Fruit fly (Drosophila melanogaster) whole organism, embryonic: ENCODE data around the gene Ctu2.

ENCODE experiments used
- Awh ChIP-seq: fragments of 200-800 bp; sonication (Bioruptor generic); IDR thresholded peaks from 2 replicates; pipeline ENCODE4, ENCODE4 v1.3.6; 2022; ENCODE audit warnings: missing biosample characterization, missing genetic modification characterization
- Blimp-1 ChIP-seq: fragments of 200-800 bp; sonication (Bioruptor generic); optimal IDR thresholded peaks from 3 replicates; lab custom pipeline; 2018; ENCODE audit warnings: missing biosample characterization, missing genetic modification characterization, mild to moderate bottlenecking, moderate library complexity, missing genetic modification reagents
- CG11247 ChIP-seq: fragments of 200-800 bp; sonication (Bioruptor generic); IDR thresholded peaks from 2 replicates; pipeline ENCODE4 v1.3.6; 2022; ENCODE audit warnings: missing biosample characterization, missing genetic modification characterization
- CG12155 ChIP-seq: fragments of 200-800 bp; sonication (Bioruptor generic); optimal IDR thresholded peaks from 3 replicates; lab custom pipeline; 2016; ENCODE audit warnings: missing biosample characterization, missing genetic modification characterization
- CG12219 ChIP-seq: fragments of 200-800 bp; sonication (Bioruptor generic); optimal IDR thresholded peaks from 3 replicates; lab custom pipeline; 2018; ENCODE audit warnings: missing biosample characterization, mild to moderate bottlenecking, missing genetic modification characterization
- CG12744 ChIP-seq: fragments of 200-800 bp; sonication (Bioruptor generic); optimal IDR thresholded peaks from 2 replicates; lab custom pipeline; 2016; ENCODE audit warnings: missing biosample characterization, missing genetic modification characterization
- CG14441 ChIP-seq: fragments of 200-800 bp; sonication (Bioruptor generic); IDR thresholded peaks from 2 replicates; pipeline ENCODE4 v1.3.6; 2022; ENCODE audit warnings: missing biosample characterization, missing genetic modification characterization
- CG1529 ChIP-seq: fragments of 200-800 bp; sonication (Bioruptor generic); optimal IDR thresholded peaks from 3 replicates; lab custom pipeline; 2018; ENCODE audit warnings: missing biosample characterization, missing genetic modification characterization
- CG30403 ChIP-seq: fragments of 200-800 bp; sonication (Bioruptor generic); optimal IDR thresholded peaks from 3 replicates; lab custom pipeline; 2016; ENCODE audit warnings: missing biosample characterization, missing genetic modification characterization
- CG33213 ChIP-seq: fragments of 200-800 bp; sonication (Bioruptor generic); optimal IDR thresholded peaks from 3 replicates; lab custom pipeline; 2016; ENCODE audit warnings: missing biosample characterization, missing genetic modification characterization
- CG3407 ChIP-seq: fragments of 200-800 bp; sonication (Bioruptor generic); optimal IDR thresholded peaks from 2 replicates; lab custom pipeline; 2018; ENCODE audit warnings: missing biosample characterization, mild to moderate bottlenecking, missing genetic modification characterization
- CG34376 ChIP-seq: fragments of 200-800 bp; sonication (Bioruptor generic); optimal IDR thresholded peaks from 2 replicates; lab custom pipeline; 2018; ENCODE audit warnings: missing biosample characterization, mild to moderate bottlenecking, missing genetic modification characterization
- CG7556 ChIP-seq: fragments of 200-800 bp; sonication (Bioruptor generic); optimal IDR thresholded peaks from 2 replicates; lab custom pipeline; 2017; ENCODE audit warnings: missing biosample characterization, mild to moderate bottlenecking, missing genetic modification characterization
- CG8924 ChIP-seq: fragments of 200-800 bp; optimal IDR thresholded peaks from 3 replicates; lab custom pipeline; 2019; ENCODE audit warnings: missing biosample characterization, mild to moderate bottlenecking, missing genetic modification characterization, moderate library complexity
- CG9609 ChIP-seq: fragments of 200-800 bp; sonication (Bioruptor generic); optimal IDR thresholded peaks from 3 replicates; lab custom pipeline; 2016; ENCODE audit warnings: missing biosample characterization, missing genetic modification characterization
- D ChIP-seq, 2 experiments: fragments of 200-800 bp in 1 of 2; fragments of >200 bp in 1 of 2; sonication (Bioruptor generic) in 1 of 2; optimal IDR thresholded peaks; 2 replicates in 1 of 2; 3 replicates in 1 of 2; lab custom pipeline; 2017; ENCODE audit warnings: mild to moderate bottlenecking in 1 of 2, missing biosample characterization in 1 of 2, missing genetic modification characterization in 1 of 2, missing genetic modification reagents in 1 of 2
- D19A ChIP-seq: fragments of 200-800 bp; optimal IDR thresholded peaks from 3 replicates; lab custom pipeline; 2019; ENCODE audit warnings: missing biosample characterization, mild to moderate bottlenecking, missing genetic modification characterization, moderate library complexity
- Hey ChIP-seq: fragments of 200-800 bp; sonication (Bioruptor generic); optimal IDR thresholded peaks from 3 replicates; lab custom pipeline; 2018; ENCODE audit warnings: missing biosample characterization, mild to moderate bottlenecking, missing genetic modification characterization
- Med ChIP-seq: fragments of 200-800 bp; sonication (Bioruptor generic); peaks from one replicate; lab custom pipeline; 2016; ENCODE audit warnings: missing biosample characterization, missing genetic modification characterization, mild to moderate bottlenecking, inconsistent platforms, moderate library complexity
- PHDP ChIP-seq: fragments of 200-800 bp; sonication (Bioruptor generic); optimal IDR thresholded peaks from 3 replicates; lab custom pipeline; 2018; ENCODE audit warnings: missing biosample characterization, mild to moderate bottlenecking, missing genetic modification characterization, moderate library complexity
- Pdp1 ChIP-seq, 2 experiments: fragments of 200-800 bp; sonication (Bioruptor generic); optimal IDR thresholded peaks; 3 replicates each; lab custom pipeline; 2016; ENCODE audit warnings: missing biosample characterization in 2 of 2, missing genetic modification characterization in 2 of 2, mild to moderate bottlenecking in 1 of 2, moderate library complexity in 1 of 2
- Trl ChIP-seq, 3 experiments: fragments of >200 bp in 2 of 3; fragments of 200-800 bp in 1 of 3; sonication (Bioruptor generic) in 1 of 3; optimal IDR thresholded peaks; 2 replicates in 1 of 3; 3 replicates in 2 of 3; lab custom pipeline; 2016 to 2017; ENCODE audit warnings: missing biosample characterization in 1 of 3, missing genetic modification characterization in 1 of 3
- ara ChIP-seq: fragments of 200-800 bp; sonication (Bioruptor generic); IDR thresholded peaks from 2 replicates; pipeline ENCODE4 v1.3.6; 2022; ENCODE audit warnings: missing biosample characterization, missing genetic modification characterization
- cwo ChIP-seq: fragments of 200-800 bp; sonication (Bioruptor generic); optimal IDR thresholded peaks from 3 replicates; lab custom pipeline; 2017; ENCODE audit warnings: missing biosample characterization, missing genetic modification characterization, mild to moderate bottlenecking, moderate library complexity, missing genetic modification reagents
- exex ChIP-seq: fragments of 200-800 bp; sonication (Bioruptor generic); optimal IDR thresholded peaks from 4 replicates; lab custom pipeline; 2018; ENCODE audit warnings: missing biosample characterization, mild to moderate bottlenecking, missing genetic modification characterization, moderate library complexity
- gcm ChIP-seq: fragments of 200-800 bp; sonication (Bioruptor generic); optimal IDR thresholded peaks from 2 replicates; lab custom pipeline; 2019; ENCODE audit warnings: missing biosample characterization, mild to moderate bottlenecking, missing genetic modification characterization, moderate library complexity
- gcm2 ChIP-seq: fragments of 200-800 bp; sonication (Bioruptor generic); optimal IDR thresholded peaks from 2 replicates; lab custom pipeline; 2016; ENCODE audit warnings: missing biosample characterization, missing genetic modification characterization
- gfzf ChIP-seq: fragments of 200-800 bp; sonication (Bioruptor generic); optimal IDR thresholded peaks from 2 replicates; lab custom pipeline; 2016; ENCODE audit warnings: missing biosample characterization, mild to moderate bottlenecking, missing genetic modification characterization, moderate library complexity
- grn ChIP-seq: fragments of 200-800 bp; sonication (Bioruptor generic); optimal IDR thresholded peaks from 3 replicates; lab custom pipeline; 2017; ENCODE audit warnings: missing biosample characterization, missing genetic modification characterization
- lilli ChIP-seq: fragments of 200-800 bp; sonication (Bioruptor generic); optimal IDR thresholded peaks from 3 replicates; lab custom pipeline; 2016; ENCODE audit warnings: missing biosample characterization, missing genetic modification characterization
- nerfin-1 ChIP-seq: fragments of 200-800 bp; sonication (Bioruptor generic); optimal IDR thresholded peaks from 3 replicates; lab custom pipeline; 2019; ENCODE audit warnings: missing biosample characterization, mild to moderate bottlenecking, missing genetic modification characterization, moderate library complexity
- nmo ChIP-seq: fragments of 200-800 bp; sonication (Bioruptor generic); optimal IDR thresholded peaks from 2 replicates; lab custom pipeline; 2018; ENCODE audit warnings: missing biosample characterization, mild to moderate bottlenecking, missing genetic modification characterization, moderate library complexity
- pan ChIP-seq, 4 experiments: fragments of >200 bp in 3 of 4; fragments of 200-800 bp in 1 of 4; sonication (Bioruptor generic) in 1 of 4; optimal IDR thresholded peaks in 3 of 4; IDR thresholded peaks in 1 of 4; 2 replicates each; pipeline versions ENCODE4 v1.3.6 to Lab custom; 2017 to 2022; ENCODE audit warnings: missing biosample characterization in 2 of 4, missing genetic modification characterization in 2 of 4, mixed read lengths in 1 of 4
- pnt ChIP-seq: fragments of 200-800 bp; sonication (Bioruptor generic); optimal IDR thresholded peaks from 3 replicates; lab custom pipeline; 2016; ENCODE audit warnings: missing biosample characterization, missing genetic modification characterization
- pros ChIP-seq: fragments of 200-800 bp; sonication (Bioruptor generic); optimal IDR thresholded peaks from 3 replicates; lab custom pipeline; 2019; ENCODE audit warnings: missing biosample characterization, mild to moderate bottlenecking, missing genetic modification characterization, moderate library complexity
- sd ChIP-seq: fragments of 200-800 bp; sonication (Bioruptor generic); optimal IDR thresholded peaks from 3 replicates; lab custom pipeline; 2018; ENCODE audit warnings: missing biosample characterization, mild to moderate bottlenecking, missing genetic modification characterization, moderate library complexity
- sens ChIP-seq: fragments of 200-800 bp; sonication (Bioruptor generic); peaks from one replicate; lab custom pipeline; 2016; ENCODE audit warnings: missing biosample characterization, missing genetic modification characterization
- sens-2 ChIP-seq: fragments of 200-800 bp; sonication (Bioruptor generic); IDR thresholded peaks from 2 replicates; pipeline ENCODE4 v1.3.6; 2022; ENCODE audit warnings: missing biosample characterization, missing genetic modification characterization
- sim ChIP-seq: fragments of 200-800 bp; sonication (Bioruptor generic); IDR thresholded peaks from 2 replicates; pipeline ENCODE4 v1.3.6; 2022; ENCODE audit warnings: missing biosample characterization, missing genetic modification characterization
- sug ChIP-seq: fragments of 200-800 bp; optimal IDR thresholded peaks from 2 replicates; lab custom pipeline; 2019; ENCODE audit warnings: missing biosample characterization, mild to moderate bottlenecking, missing genetic modification characterization, moderate library complexity
- trh ChIP-seq: fragments of 200-800 bp; sonication (Bioruptor generic); optimal IDR thresholded peaks from 2 replicates; lab custom pipeline; 2016; ENCODE audit warnings: missing biosample characterization, missing genetic modification characterization
- vnd ChIP-seq: fragments of 200-800 bp; sonication (Bioruptor generic); IDR thresholded peaks from 3 replicates; pipeline ENCODE4 v1.3.6; 2022; ENCODE audit warnings: missing biosample characterization, missing genetic modification characterization; ENCODE audit not compliant: partially characterized antibody
- vvl ChIP-seq: fragments of 200-800 bp; sonication (Bioruptor generic); IDR thresholded peaks from 2 replicates; pipeline ENCODE4 v1.3.6; 2022; ENCODE audit warnings: missing biosample characterization, missing genetic modification characterization

Gene Ctu2

DNA sequence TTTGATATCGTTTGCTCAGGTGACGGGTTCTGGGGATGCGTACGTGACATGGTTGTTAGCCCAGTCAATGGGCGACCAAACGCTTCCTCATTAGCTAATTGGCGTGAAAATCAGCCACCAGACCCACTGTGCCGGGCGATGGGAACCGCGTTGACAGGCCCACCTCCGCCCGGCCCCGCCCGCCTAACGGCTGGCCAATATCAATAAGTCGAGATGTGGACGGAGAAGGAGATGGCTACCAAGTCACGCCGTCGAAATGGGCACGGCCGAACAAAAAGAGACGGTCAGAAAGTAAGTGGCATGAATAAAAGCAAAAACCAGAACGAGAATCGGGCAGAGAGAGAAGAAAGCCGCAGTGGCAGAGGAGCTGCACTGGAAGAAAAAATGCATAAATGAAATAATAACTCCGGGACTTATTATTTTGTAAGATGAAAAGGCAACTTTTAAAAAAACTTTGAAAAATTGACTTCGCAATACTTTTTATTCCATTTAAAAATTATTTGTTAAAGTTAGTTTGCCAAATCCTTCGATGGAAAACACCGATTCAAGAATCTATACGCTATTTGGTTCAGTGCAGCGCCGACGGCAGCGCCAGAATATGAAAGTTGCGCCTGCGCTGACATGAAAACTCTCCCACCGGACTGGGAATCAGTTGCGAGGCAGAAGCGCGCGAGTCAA is 44.9 kb upstream of the Ctu2 start, which contains the start of gene CG13082 (continued):
- TF ChIP-seq sim (GFP tag; lab: Robert Waterston, UW) (peak; percentile 4; the same call in 1 of the 2 replicates), Awh (GFP tag; lab: Robert Waterston, UW) (peak; percentile 27; the same call in 1 of the 2 replicates), PHDP (tag; lab: Kevin White, UChicago) (peak; percentile 47), pnt (GFP tag; lab: Kevin White, UChicago) (peak; percentile 5), nmo (GFP tag; lab: Kevin White, UChicago) (peak; percentile 78), CG12155 (GFP tag; lab: Kevin White, UChicago) (peak; percentile 10), nerfin-1 (tag; lab: Kevin White, UChicago) (peak; percentile 48), sens-2 (GFP tag; lab: Robert Waterston, UW) (no peak), CG12219 (peak; percentile 2), CG7556 (GFP tag; lab: Kevin White, UChicago) (peak; percentile 45), Blimp-1 (GFP tag; lab: Kevin White, UChicago) (peak; percentile 87), CG8924 (tag; lab: Kevin White, UChicago) (peak; percentile 62), lilli (GFP tag; lab: Kevin White, UChicago) (peak; percentile 29), CG30403 (GFP tag; lab: Kevin White, UChicago) (peak; percentile 63), gcm (peak; percentile 54), vvl (GFP tag; lab: Robert Waterston, UW) (peak; percentile 36; the same call in 1 of the 2 replicates), D (optimal IDR thresholded peaks at IDR 0.05; lab: Kevin White, UChicago) (no peak), D (GFP tag; optimal IDR thresholded peaks at IDR 0.05; lab: Kevin White, UChicago) (peak; percentile 75), CG14441 (GFP tag; lab: Robert Waterston, UW) (no peak)

- TF ChIP-seq nerfin-1 (tag; lab: Kevin White, UChicago): peak; percentile 76
- TF ChIP-seq D19A: no peak
- peak; percentile 68 for TF ChIP-seq Hey (tag; lab: Kevin White, UChicago)
- peak; percentile 58 for TF ChIP-seq sug (tag; lab: Kevin White, UChicago)
- TF ChIP-seq Pdp1 (GFP tag; optimal IDR thresholded peaks at IDR 0.05; lab: Kevin White, UChicago): peak in 1 of 2 experiments; percentile 8
- no peak for TF ChIP-seq gfzf (GFP tag; lab: Kevin White, UChicago)
- peak; percentile 69 for TF ChIP-seq sd (tag; lab: Kevin White, UChicago)
- peak; percentile 56 for TF ChIP-seq sens (GFP tag; lab: Kevin White, UChicago)
- no peak for TF ChIP-seq lilli (GFP tag; lab: Kevin White, UChicago)
- peak; percentile 35 for TF ChIP-seq CG34376 (GFP tag; lab: Kevin White, UChicago)
- TF ChIP-seq grn: peak; percentile 21
- no peak for TF ChIP-seq gcm2
- peak; percentile 78 for TF ChIP-seq exex (tag; lab: Kevin White, UChicago)
- no peak for TF ChIP-seq pros (GFP tag; lab: Kevin White, UChicago)
- no peak for TF ChIP-seq CG33213
- no peak for TF ChIP-seq pan (optimal IDR thresholded peaks at IDR 0.05; lab: Kevin White, UChicago)
- no peak for TF ChIP-seq pan (GFP tag; optimal IDR thresholded peaks at IDR 0.05 in 1 of 2, IDR thresholded peaks at IDR 0.05 in 1 of 2)
- TF ChIP-seq Trl (optimal IDR thresholded peaks at IDR 0.05; lab: Kevin White, UChicago): no peak
- no peak for TF ChIP-seq Trl (GFP tag; optimal IDR thresholded peaks at IDR 0.05; lab: Kevin White, UChicago)
- no peak for TF ChIP-seq CG1529 (GFP tag; lab: Kevin White, UChicago)
- TF ChIP-seq trh (GFP tag; lab: Kevin White, UChicago): no peak
- TF ChIP-seq cwo (GFP tag; lab: Kevin White, UChicago): peak; percentile 75
- peak; percentile 43 for TF ChIP-seq Med (GFP tag; lab: Kevin White, UChicago)
- TF ChIP-seq vnd (GFP tag; lab: Robert Waterston, UW): no peak
- TF ChIP-seq CG12744: no peak
- TF ChIP-seq ara (GFP tag; lab: Robert Waterston, UW): no peak
- TF ChIP-seq CG3407 (GFP tag; lab: Kevin White, UChicago): no peak
- TF ChIP-seq CG9609: no peak
- no peak for TF ChIP-seq CG11247 (GFP tag; lab: Robert Waterston, UW)
Observed at dm6 chr2L:19535234-19535633, 42.2 kb upstream of the Ctu2 start, which contains the start of gene CG31697. Gene CG31697, plus strand, starts transcription at chr2L:19535448.
